Worm (Caenorhabditis elegans) whole organism, L4 larva: ENCODE measurements around the gene T07C12.10.
A peak's percentile ranks its signal among the peaks of the same experiment; 100 is the strongest.

ENCODE experiments used
- D1046.2 ChIP-seq: fragments of 200-800 bp; sonication (Bioruptor generic); IDR thresholded peaks from 2 replicates; pipeline ENCODE4 v1.3.6; 2022; ENCODE audit warnings: missing genetic modification characterization, missing compliant biosample characterization
- F37D6.2 ChIP-seq: sonication (generic microtip); optimal IDR thresholded peaks from 2 replicates; lab custom pipeline; 2016; ENCODE audit warnings: mild to moderate bottlenecking, missing genetic modification characterization, missing compliant biosample characterization
- F44E2.7 ChIP-seq: fragments of 200-800 bp; sonication (Bioruptor generic); IDR thresholded peaks from 2 replicates; pipeline ENCODE4 v2.1.2; 2022; ENCODE audit warnings: missing genetic modification characterization, missing compliant biosample characterization
- T20F7.1 ChIP-seq: fragments of 200-800 bp; sonication (Bioruptor generic); optimal IDR thresholded peaks from 2 replicates; lab custom pipeline; 2018; ENCODE audit warnings: mild to moderate bottlenecking, missing genetic modification characterization, missing compliant biosample characterization
- Y5F2A.4 ChIP-seq: fragments of 200-800 bp; sonication (Bioruptor generic); optimal IDR thresholded peaks from 2 replicates; lab custom pipeline; 2018; ENCODE audit warnings: mild to moderate bottlenecking, missing genetic modification characterization, missing compliant biosample characterization
- Y75B8A.6 ChIP-seq: fragments of 200-800 bp; sonication (Bioruptor generic); IDR thresholded peaks from 2 replicates; pipeline ENCODE4 v1.3.6; 2022; ENCODE audit warnings: missing genetic modification reagents, missing genetic modification characterization, missing compliant biosample characterization
- ZK546.5 ChIP-seq, 2 experiments: sonication (generic microtip); optimal IDR thresholded peaks; 2 replicates each; lab custom pipeline; 2017; ENCODE audit warnings: missing biosample characterization in 2 of 2, missing genetic modification characterization in 2 of 2
- attf-4 ChIP-seq: sonication (generic microtip); optimal IDR thresholded peaks from 3 replicates; lab custom pipeline; 2017; ENCODE audit warnings: missing biosample characterization, missing genetic modification characterization
- ceh-20 ChIP-seq: fragments of 200-800 bp; sonication (Bioruptor generic); IDR thresholded peaks from 2 replicates; pipeline ENCODE4 v1.3.6; 2022; ENCODE audit warnings: missing genetic modification reagents, missing genetic modification characterization, missing compliant biosample characterization
- ceh-32 ChIP-seq: sonication (generic microtip); optimal IDR thresholded peaks from 2 replicates; lab custom pipeline; 2016; ENCODE audit warnings: mild to moderate bottlenecking, missing genetic modification characterization, missing compliant biosample characterization; ENCODE audit not compliant: poor library complexity
- ceh-62 ChIP-seq: sonication (generic microtip); optimal IDR thresholded peaks from 2 replicates; lab custom pipeline; 2017; ENCODE audit warnings: missing biosample characterization, missing genetic modification characterization
- ctbp-1 ChIP-seq: fragments of 200-800 bp; sonication (Bioruptor generic); IDR thresholded peaks from 2 replicates; pipeline ENCODE4 v1.3.6; 2022; ENCODE audit warnings: missing genetic modification reagents, missing genetic modification characterization, missing compliant biosample characterization
- daf-16 ChIP-seq, 3 experiments: sonication (generic microtip); optimal IDR thresholded peaks; 2 replicates each; lab custom pipeline; 2016 to 2017; ENCODE audit warnings: missing genetic modification characterization in 3 of 3, missing genetic modification reagents in 3 of 3, mild to moderate bottlenecking in 2 of 3, missing compliant biosample characterization in 2 of 3, missing biosample characterization in 1 of 3, moderate library complexity in 1 of 3
- dmd-9 ChIP-seq: fragments of 200-800 bp; sonication (Bioruptor generic); IDR thresholded peaks from 2 replicates; pipeline ENCODE4 v1.3.6; 2022; ENCODE audit warnings: missing genetic modification reagents, missing genetic modification characterization, missing compliant biosample characterization
- duxl-1 ChIP-seq: sonication (generic microtip); optimal IDR thresholded peaks from 2 replicates; lab custom pipeline; 2016; ENCODE audit warnings: mild to moderate bottlenecking, missing genetic modification characterization, moderate library complexity, missing compliant biosample characterization; ENCODE audit not compliant: poor library complexity
- egl-43 ChIP-seq: fragments of 200-800 bp; sonication (Bioruptor generic); IDR thresholded peaks from 2 replicates; pipeline ENCODE4 v1.3.6; 2022; ENCODE audit warnings: missing genetic modification reagents, missing genetic modification characterization, missing compliant biosample characterization
- hlh-30 ChIP-seq: sonication (generic microtip); optimal IDR thresholded peaks from 2 replicates; lab custom pipeline; 2017; ENCODE audit warnings: antibody characterized with exemption, mild to moderate bottlenecking, missing genetic modification characterization, missing compliant biosample characterization; ENCODE audit not compliant: insufficient read depth
- hmg-1.1 ChIP-seq: fragments of 200-800 bp; sonication (Bioruptor generic); IDR thresholded peaks from 2 replicates; pipeline ENCODE4 v1.3.6; 2022; ENCODE audit warnings: missing genetic modification reagents, missing genetic modification characterization, missing compliant biosample characterization
- lin-1 ChIP-seq: fragments of 200-800 bp; sonication (Bioruptor generic); IDR thresholded peaks from 2 replicates; pipeline ENCODE4 v1.3.6; 2022; ENCODE audit warnings: missing genetic modification reagents, missing genetic modification characterization, missing compliant biosample characterization
- lin-15B ChIP-seq: fragments of 150-350 bp; sonication (generic microtip); optimal IDR thresholded peaks from 3 replicates; lab custom pipeline; 2014; ENCODE audit warnings: missing biosample characterization, missing genetic modification characterization
- lin-39 ChIP-seq: fragments of 150-350 bp; optimal IDR thresholded peaks from 2 replicates; lab custom pipeline; 2014; ENCODE audit warnings: missing biosample characterization, missing genetic modification reagents, missing genetic modification characterization
- lir-3 ChIP-seq: sonication (generic microtip); optimal IDR thresholded peaks from 2 replicates; lab custom pipeline; 2016; ENCODE audit warnings: mild to moderate bottlenecking, missing genetic modification characterization, missing compliant biosample characterization
- madf-5 ChIP-seq, 2 experiments: fragments of 200-800 bp; sonication (Bioruptor generic); IDR thresholded peaks; 2 replicates each; pipeline ENCODE4 v1.3.6; 2022; ENCODE audit warnings: missing compliant biosample characterization in 2 of 2, missing genetic modification characterization in 2 of 2
- madf-9 ChIP-seq: fragments of 200-800 bp; sonication (Bioruptor generic); conservative IDR thresholded peaks from 2 replicates; pipeline ENCODE4 v1.3.6; 2022; ENCODE audit warnings: missing genetic modification reagents, missing genetic modification characterization, missing compliant biosample characterization
- mep-1 ChIP-seq: fragments of 150-350 bp; sonication (generic microtip); optimal IDR thresholded peaks from 3 replicates; lab custom pipeline; 2014; ENCODE audit warnings: missing biosample characterization, missing genetic modification characterization
- mes-2 ChIP-seq: sonication (generic microtip); optimal IDR thresholded peaks from 2 replicates; lab custom pipeline; 2016; ENCODE audit warnings: missing genotype, mild to moderate bottlenecking, missing genetic modification characterization, missing compliant biosample characterization; ENCODE audit not compliant: poor library complexity, severe bottlenecking
- nhr-11 ChIP-seq: fragments of 150-350 bp; optimal IDR thresholded peaks from 2 replicates; lab custom pipeline; 2014; ENCODE audit warnings: missing biosample characterization, missing genetic modification characterization
- nhr-237 ChIP-seq: sonication (generic microtip); optimal IDR thresholded peaks from 2 replicates; lab custom pipeline; 2017; ENCODE audit warnings: missing biosample characterization, missing genetic modification characterization
- nhr-25 ChIP-seq: sonication (generic microtip); optimal IDR thresholded peaks from 2 replicates; lab custom pipeline; 2017; ENCODE audit warnings: missing genetic modification characterization, mild to moderate bottlenecking, missing compliant biosample characterization, antibody characterized with exemption, moderate library complexity, borderline replicate concordance; ENCODE audit not compliant: insufficient read depth
- nhr-28 ChIP-seq: fragments of 150-350 bp; optimal IDR thresholded peaks from 2 replicates; lab custom pipeline; 2014; ENCODE audit warnings: missing biosample characterization, missing genetic modification characterization
- pha-4 ChIP-seq, 2 experiments: fragments of 150-350 bp in 1 of 2; fragments of 200-800 bp in 1 of 2; sonication (Bioruptor generic) in 1 of 2; IDR thresholded peaks in 1 of 2; optimal IDR thresholded peaks in 1 of 2; 2 replicates each; pipeline versions ENCODE4 v1.3.6 to Lab custom; 2014 to 2022; ENCODE audit warnings: missing genetic modification characterization in 2 of 2, missing genetic modification reagents in 2 of 2, missing biosample characterization in 1 of 2, missing compliant biosample characterization in 1 of 2
- rbr-2 ChIP-seq: sonication (generic microtip); optimal IDR thresholded peaks from 2 replicates; lab custom pipeline; 2016; ENCODE audit warnings: missing genotype, missing genetic modification characterization, missing compliant biosample characterization
- set-16 ChIP-seq: fragments of 200-800 bp; sonication (Bioruptor generic); IDR thresholded peaks from 2 replicates; pipeline ENCODE4 v1.3.6; 2022; ENCODE audit warnings: missing genetic modification reagents, missing genetic modification characterization, missing compliant biosample characterization
- unc-62 ChIP-seq, 3 experiments: fragments of 150-350 bp in 1 of 3; sonication (generic microtip); optimal IDR thresholded peaks in 2 of 3; peaks in 1 of 3; 1 replicate in 1 of 3; 2 replicates in 2 of 3; lab custom pipeline; 2014 to 2017; ENCODE audit warnings: missing biosample characterization in 3 of 3, missing genetic modification characterization in 3 of 3, missing genetic modification reagents in 3 of 3, missing genotype in 1 of 3
- vab-7 ChIP-seq: fragments of 200-800 bp; sonication (Bioruptor generic); IDR thresholded peaks from 2 replicates; pipeline ENCODE4 v1.3.6; 2022; ENCODE audit warnings: missing genetic modification reagents, missing genetic modification characterization, missing compliant biosample characterization
- ztf-11 ChIP-seq: fragments of 150-350 bp; optimal IDR thresholded peaks from 2 replicates; lab custom pipeline; 2014; ENCODE audit warnings: missing biosample characterization, missing genetic modification characterization
- ztf-7 ChIP-seq: fragments of 150-350 bp; optimal IDR thresholded peaks from 2 replicates; lab custom pipeline; 2014; ENCODE audit warnings: missing biosample characterization, missing genetic modification characterization

The T07C12.10 gene

ce11 chrV:9965891-9966290, 5.6 kb upstream of the T07C12.10 start:
- TF ChIP-seq D1046.2 (GFP tag; lab: Robert Waterston, UW) (0 out of 2 replicates have a peak, but pooled peaks have one; percentile 67), nhr-11 (tag; lab: Kevin White, UChicago) (no peak), Y5F2A.4 (GFP tag; lab: Kevin White, UChicago) (no peak), lin-15B (tag; lab: Kevin White, UChicago) (no peak), egl-43 (peak; percentile 56; the same call in 1 of the 2 replicates), nhr-237 (tag; lab: Kevin White, UChicago) (no peak), rbr-2 (no peak), F44E2.7 (GFP tag; lab: Robert Waterston, UW) (0 out of 2 replicates have a peak, but pooled peaks have one; percentile 43), pha-4 (GFP tag; IDR thresholded peaks at IDR 0.05; lab: Robert Waterston, UW) (no peak), pha-4 (tag; optimal IDR thresholded peaks at IDR 0.05; lab: Kevin White, UChicago) (no peak), T20F7.1 (GFP tag; lab: Kevin White, UChicago) (no peak), madf-5 (GFP tag; IDR thresholded peaks at IDR 0.05; lab: Robert Waterston, UW) (no peak)
- TF ChIP-seq, all 104 proteins: peak for 3

ce11 chrV:9964152-9964785, 4.0 kb upstream of the T07C12.10 start:
- TF ChIP-seq madf-9 (GFP tag; lab: Robert Waterston, UW) (no peak), Y5F2A.4 (GFP tag; lab: Kevin White, UChicago) (no peak), ceh-32 (tag; lab: Kevin White, UChicago) (no peak), rbr-2 (peak; percentile 29), lin-39 (tag; lab: Kevin White, UChicago) (no peak), ceh-62 (tag; lab: Kevin White, UChicago) (no peak), ctbp-1 (GFP tag; lab: Robert Waterston, UW) (no peak), F37D6.2 (no peak), set-16 (GFP tag; lab: Robert Waterston, UW) (peak; percentile 57; the same call in 1 of the 2 replicates), ZK546.5 (tag; optimal IDR thresholded peaks at IDR 0.05; lab: Kevin White, UChicago) (no peak), ztf-11 (no peak), attf-4 (tag; lab: Kevin White, UChicago) (no peak), vab-7 (GFP tag; lab: Robert Waterston, UW) (no peak), hmg-1.1 (GFP tag; lab: Robert Waterston, UW) (peak; percentile 34; the same call in 1 of the 2 replicates), lin-15B (tag; lab: Kevin White, UChicago) (no peak), hlh-30 (tag; lab: Kevin White, UChicago) (no peak), unc-62 (GFP tag; optimal IDR thresholded peaks at IDR 0.05 in 1 of 2; lab: Kevin White, UChicago) (peak in 1 of 2 experiments; percentile 96), unc-62 (tag; optimal IDR thresholded peaks at IDR 0.05; lab: Kevin White, UChicago) (no peak), nhr-28 (tag; lab: Kevin White, UChicago) (no peak), egl-43 (0 out of 2 replicates have a peak, but pooled peaks have one; percentile 62), lin-1 (GFP tag; lab: Robert Waterston, UW) (no peak), daf-16 (GFP tag; optimal IDR thresholded peaks at IDR 0.05; lab: Kevin White, UChicago) (no peak), daf-16 (tag; optimal IDR thresholded peaks at IDR 0.05; lab: Kevin White, UChicago) (no peak), duxl-1 (tag; lab: Kevin White, UChicago) (no peak), Y75B8A.6 (GFP tag; lab: Robert Waterston, UW) (no peak), D1046.2 (GFP tag; lab: Robert Waterston, UW) (0 out of 2 replicates have a peak, but pooled peaks have one; percentile 4)
- TF ChIP-seq, all 104 proteins: peak for 6

ce11 chrV:9962916-9963315, 2.6 kb upstream of the T07C12.10 start:
- TF ChIP-seq unc-62 (GFP tag; optimal IDR thresholded peaks at IDR 0.05 in 1 of 2; lab: Kevin White, UChicago), result peak in 1 of 2 experiments; percentile 71
- TF ChIP-seq unc-62 (tag; optimal IDR thresholded peaks at IDR 0.05; lab: Kevin White, UChicago), result no peak
- no peak for TF ChIP-seq dmd-9 (GFP tag; lab: Robert Waterston, UW)
- TF ChIP-seq mep-1 (tag; lab: Kevin White, UChicago), result peak; percentile 17
- no peak for TF ChIP-seq lir-3
- TF ChIP-seq nhr-25 (tag; lab: Kevin White, UChicago), result peak; percentile 28
- peak; percentile 44; the same call in 1 of the 2 replicates for TF ChIP-seq set-16 (GFP tag; lab: Robert Waterston, UW)
- TF ChIP-seq ceh-20 (GFP tag; lab: Robert Waterston, UW), result 0 out of 2 replicates have a peak, but pooled peaks have one; percentile 35
- TF ChIP-seq ztf-7, result no peak
- TF ChIP-seq mes-2 (tag; lab: Kevin White, UChicago), result peak; percentile 6
- TF ChIP-seq T20F7.1 (GFP tag; lab: Kevin White, UChicago), result no peak
